Fruit fly (Drosophila melanogaster): ENCODE data around the gene TTLL6B.

dm6 chr3R:27270379-27271266 lies 19.8 kb upstream of the TTLL6B start:
- TF ChIP-seq GATAd (GFP tag; optimal IDR thresholded peaks at IDR 0.05) (no peak), h (GFP tag; optimal IDR thresholded peaks at IDR 0.05) (no peak), Sp1 (GFP tag; optimal IDR thresholded peaks at IDR 0.05) (no peak), usp (GFP tag; optimal IDR thresholded peaks at IDR 0.05) (no peak), tai (GFP tag; optimal IDR thresholded peaks at IDR 0.05) (no peak), Vsx2 (GFP tag; optimal IDR thresholded peaks at IDR 0.05; ENCODE audit: partially characterized antibody) (no peak), psq (GFP tag; optimal IDR thresholded peaks at IDR 0.05) (no peak), HLH106 (tag; optimal IDR thresholded peaks at IDR 0.05) (no peak), brk (GFP tag; optimal IDR thresholded peaks at IDR 0.05) (no peak), CG9705 (GFP tag; optimal IDR thresholded peaks at IDR 0.05) (no peak), dsf (GFP tag; optimal IDR thresholded peaks at IDR 0.05; ENCODE audit: borderline replicate concordance) (no peak)
